Fruit fly (Drosophila melanogaster): Measurements from ENCODE around the gene Gr10b.

Gene Gr10b

DNA sequence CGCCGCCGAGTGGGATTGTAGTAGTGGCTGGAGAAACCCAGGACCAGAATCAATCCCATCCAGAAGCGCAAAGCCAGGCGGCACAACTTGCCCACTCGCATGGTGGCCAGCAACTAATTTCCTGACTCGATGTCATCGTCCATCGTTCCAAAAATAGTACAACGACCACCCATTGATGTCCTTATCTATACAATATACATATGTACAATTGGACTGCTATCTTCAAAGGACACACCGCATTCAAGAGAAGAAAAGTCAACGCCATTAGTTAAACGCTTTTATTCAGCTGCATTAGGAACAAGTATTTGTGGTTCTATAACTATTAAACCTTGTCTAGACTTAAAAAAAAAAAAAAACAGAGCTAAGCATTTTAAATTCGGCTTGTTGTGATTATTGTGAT is at the start of gene Gr10b:
Gene Gr10b, minus strand, starts transcription at position 101 of the 400 bp plus-strand sequence.
- no peak for TF ChIP-seq tj (GFP tag; optimal IDR thresholded peaks at IDR 0.05)
- no peak for TF ChIP-seq CG33017 (tag; optimal IDR thresholded peaks at IDR 0.05)
- TF ChIP-seq Hr96 (GFP tag; optimal IDR thresholded peaks at IDR 0.05), result no peak
- TF ChIP-seq Crg-1 (GFP tag; optimal IDR thresholded peaks at IDR 0.05), result no peak
- TF ChIP-seq CG11617 (GFP tag; optimal IDR thresholded peaks at IDR 0.05), result no peak
- TF ChIP-seq CG7045 (GFP tag; optimal IDR thresholded peaks at IDR 0.05), result no peak
- TF ChIP-seq CG14711 (tag; optimal IDR thresholded peaks at IDR 0.05), result no peak
- no peak for TF ChIP-seq Mnt (GFP tag; optimal IDR thresholded peaks at IDR 0.05)
- TF ChIP-seq cic (GFP tag; optimal IDR thresholded peaks at IDR 0.05), result no peak
- no peak for TF ChIP-seq pad (GFP tag; optimal IDR thresholded peaks at IDR 0.05)
- TF ChIP-seq kay (GFP tag; ENCODE audit: borderline replicate concordance), result no peak
- no peak for TF ChIP-seq ovo (GFP tag; optimal IDR thresholded peaks at IDR 0.05)
- no peak for TF ChIP-seq CG5204 (GFP tag; optimal IDR thresholded peaks at IDR 0.05)
- TF ChIP-seq Clk (GFP tag; optimal IDR thresholded peaks at IDR 0.05), result no peak
- no peak for TF ChIP-seq CG1620 (GFP tag; optimal IDR thresholded peaks at IDR 0.05)

dm6 chrX:11458912-11459836 is 46.2 kb upstream of the Gr10b start, which contains the start of gene CG43155:
TSS of gene CG43155 (plus strand) at chrX:11459786.
- TF ChIP-seq CG7101 (tag; optimal IDR thresholded peaks at IDR 0.05) (no peak), toe (GFP tag; optimal IDR thresholded peaks at IDR 0.05) (no peak), ovo (GFP tag; optimal IDR thresholded peaks at IDR 0.05) (no peak), CG1620 (GFP tag; optimal IDR thresholded peaks at IDR 0.05) (no peak), Crg-1 (GFP tag; optimal IDR thresholded peaks at IDR 0.05) (no peak)

DNA sequence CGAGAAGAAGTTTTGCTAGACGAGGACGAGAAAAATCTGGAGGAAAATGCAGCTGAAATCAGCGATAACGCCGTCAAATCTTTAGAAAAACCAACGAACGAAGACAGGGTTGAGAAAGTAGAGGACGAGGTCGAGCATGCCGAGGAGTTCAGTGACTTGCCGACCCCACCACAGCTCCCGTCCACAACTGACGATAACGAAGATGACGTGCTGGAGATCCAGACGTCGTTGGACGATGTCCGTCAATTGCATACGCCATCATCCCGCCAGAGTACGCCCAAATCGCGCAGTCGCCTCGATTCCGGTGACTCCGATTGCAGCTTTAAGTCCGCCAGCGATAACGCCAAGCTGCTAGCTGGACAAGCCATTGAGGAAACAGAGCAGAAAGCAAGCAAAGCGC is 44.2 kb upstream of the Gr10b start:
- no peak for TF ChIP-seq CG14711 (tag; optimal IDR thresholded peaks at IDR 0.05)
- TF ChIP-seq Clk (GFP tag; optimal IDR thresholded peaks at IDR 0.05), result no peak
- no peak for TF ChIP-seq CG12768 (GFP tag; optimal IDR thresholded peaks at IDR 0.05)
- TF ChIP-seq pad (GFP tag; optimal IDR thresholded peaks at IDR 0.05), result no peak
- no peak for TF ChIP-seq Hr96 (GFP tag; optimal IDR thresholded peaks at IDR 0.05)
- no peak for TF ChIP-seq CG7101 (tag; optimal IDR thresholded peaks at IDR 0.05)
- no peak for TF ChIP-seq toe (GFP tag; optimal IDR thresholded peaks at IDR 0.05)
- no peak for TF ChIP-seq bab1 (GFP tag; optimal IDR thresholded peaks at IDR 0.05)
- no peak for TF ChIP-seq cic (GFP tag; optimal IDR thresholded peaks at IDR 0.05)

- TF ChIP-seq Crg-1 (GFP tag; optimal IDR thresholded peaks at IDR 0.05) (no peak), ovo (GFP tag; optimal IDR thresholded peaks at IDR 0.05) (peak; percentile 26), toe (GFP tag; optimal IDR thresholded peaks at IDR 0.05) (peak; percentile 25), CG7045 (GFP tag; optimal IDR thresholded peaks at IDR 0.05) (no peak), cnc (optimal IDR thresholded peaks at IDR 0.05) (no peak), CG14711 (tag; optimal IDR thresholded peaks at IDR 0.05) (peak; percentile 24), CG33017 (tag; optimal IDR thresholded peaks at IDR 0.05) (no peak), Mnt (GFP tag; optimal IDR thresholded peaks at IDR 0.05) (peak; percentile 35), tj (GFP tag; optimal IDR thresholded peaks at IDR 0.05) (no peak), CG1620 (GFP tag; optimal IDR thresholded peaks at IDR 0.05) (peak; percentile 43), kay (GFP tag; ENCODE audit: borderline replicate concordance) (no peak), cic (GFP tag; optimal IDR thresholded peaks at IDR 0.05) (no peak), bab1 (GFP tag; optimal IDR thresholded peaks at IDR 0.05) (peak; percentile 33), Clk (GFP tag; optimal IDR thresholded peaks at IDR 0.05) (no peak), CG5204 (GFP tag; optimal IDR thresholded peaks at IDR 0.05) (no peak), CG12768 (GFP tag; optimal IDR thresholded peaks at IDR 0.05) (no peak), pad (GFP tag; optimal IDR thresholded peaks at IDR 0.05) (peak; percentile 26), CG11617 (GFP tag; optimal IDR thresholded peaks at IDR 0.05) (peak; percentile 14), Hr96 (GFP tag; optimal IDR thresholded peaks at IDR 0.05) (no peak), CG7101 (tag; optimal IDR thresholded peaks at IDR 0.05) (peak; percentile 56)
These were observed 41.3 kb upstream of the Gr10b start, which contains the start of the genes Evi5 and HP5 for dm6 chrX:11454189-11454882. TSS of gene Evi5 (minus strand) at chrX:11454386. TSS of gene HP5 (plus strand) at chrX:11454786.

dm6 chrX:11453638-11454037 is 40.6 kb upstream of the Gr10b start:
- peak; percentile 47 for TF ChIP-seq ovo (GFP tag; optimal IDR thresholded peaks at IDR 0.05)
- TF ChIP-seq Clk (GFP tag; optimal IDR thresholded peaks at IDR 0.05), result no peak
- no peak for TF ChIP-seq CG14711 (tag; optimal IDR thresholded peaks at IDR 0.05)
- TF ChIP-seq Mnt (GFP tag; optimal IDR thresholded peaks at IDR 0.05), result no peak
- no peak for TF ChIP-seq CG12768 (GFP tag; optimal IDR thresholded peaks at IDR 0.05)

DNA sequence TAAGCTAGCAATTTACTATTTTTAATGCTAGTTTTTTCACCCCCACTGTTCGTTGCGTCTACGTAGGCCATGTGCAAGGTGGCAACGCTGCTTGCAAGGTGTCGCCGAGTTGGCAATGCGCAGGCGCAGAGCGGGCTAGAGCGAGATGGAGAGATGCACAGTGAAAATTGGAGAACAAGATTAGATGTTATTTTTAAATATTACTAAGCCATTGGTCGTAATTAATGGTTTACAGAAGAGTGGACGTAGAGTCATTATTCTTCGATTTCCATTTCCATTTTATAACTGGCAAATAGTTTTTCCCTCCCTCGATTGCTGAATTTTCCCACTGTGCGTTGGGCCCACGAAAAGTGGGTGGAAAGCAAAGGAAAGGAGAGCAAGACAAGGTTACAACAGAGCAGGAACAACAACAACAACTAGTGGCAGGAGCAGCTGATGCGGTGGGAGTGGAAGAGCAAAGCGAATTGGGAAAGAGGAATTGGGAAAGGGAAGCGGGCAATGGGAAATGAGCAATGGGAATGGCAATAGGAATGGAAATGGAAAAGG is 39.9 kb upstream of the Gr10b start:
- TF ChIP-seq CG7101 (tag; optimal IDR thresholded peaks at IDR 0.05) (peak; percentile 30), bab1 (GFP tag; optimal IDR thresholded peaks at IDR 0.05) (peak; percentile 42), CG33017 (tag; optimal IDR thresholded peaks at IDR 0.05) (no peak), pad (GFP tag; optimal IDR thresholded peaks at IDR 0.05) (no peak), CG7045 (GFP tag; optimal IDR thresholded peaks at IDR 0.05) (peak; percentile 47), cic (GFP tag; optimal IDR thresholded peaks at IDR 0.05) (peak; percentile 17), ovo (GFP tag; optimal IDR thresholded peaks at IDR 0.05) (no peak), kay (GFP tag; ENCODE audit: borderline replicate concordance) (no peak), CG12768 (GFP tag; optimal IDR thresholded peaks at IDR 0.05) (no peak), CG5204 (GFP tag; optimal IDR thresholded peaks at IDR 0.05) (no peak), cnc (optimal IDR thresholded peaks at IDR 0.05) (no peak), tj (GFP tag; optimal IDR thresholded peaks at IDR 0.05) (peak; percentile 14), CG1620 (GFP tag; optimal IDR thresholded peaks at IDR 0.05) (no peak), toe (GFP tag; optimal IDR thresholded peaks at IDR 0.05) (no peak), CG11617 (GFP tag; optimal IDR thresholded peaks at IDR 0.05) (no peak), CG14711 (tag; optimal IDR thresholded peaks at IDR 0.05) (peak; percentile 39), Mnt (GFP tag; optimal IDR thresholded peaks at IDR 0.05) (peak; percentile 15), Clk (GFP tag; optimal IDR thresholded peaks at IDR 0.05) (peak; percentile 39), Crg-1 (GFP tag; optimal IDR thresholded peaks at IDR 0.05) (no peak), Hr96 (GFP tag; optimal IDR thresholded peaks at IDR 0.05) (peak; percentile 36)

All from whole organism, adult.